Worm (Caenorhabditis elegans) whole organism, L2 larva: ENCODE measurements around the gene tag-250.

Source experiments
- ZK546.5 ChIP-seq: sonication (generic microtip); optimal IDR thresholded peaks from 2 replicates; lab custom pipeline; 2017; ENCODE audit warnings: missing biosample characterization, missing genetic modification characterization
- aly-2 ChIP-seq: fragments of 150-350 bp; optimal IDR thresholded peaks from 2 replicates; lab custom pipeline; 2014; ENCODE audit warnings: missing biosample characterization, missing genetic modification characterization
- ama-1 ChIP-seq: fragments of 150-350 bp; optimal IDR thresholded peaks from 2 replicates; lab custom pipeline; 2018; ENCODE audit warnings: inconsistent platforms
- blmp-1 ChIP-seq: sonication (generic microtip); optimal IDR thresholded peaks from 2 replicates; lab custom pipeline; 2017; ENCODE audit warnings: missing genetic modification characterization, mild to moderate bottlenecking, missing compliant biosample characterization, antibody characterized with exemption, moderate library complexity; ENCODE audit not compliant: insufficient read depth
- dmd-4 ChIP-seq: sonication (generic microtip); optimal IDR thresholded peaks from 2 replicates; lab custom pipeline; 2017; ENCODE audit warnings: missing biosample characterization, missing genetic modification characterization
- fos-1 ChIP-seq: fragments of 150-350 bp; optimal IDR thresholded peaks from 2 replicates; lab custom pipeline; 2014; ENCODE audit warnings: missing biosample characterization, missing genetic modification characterization
- lin-39 ChIP-seq: fragments of 150-350 bp; optimal IDR thresholded peaks from 2 replicates; lab custom pipeline; 2014; ENCODE audit warnings: missing biosample characterization, missing genetic modification reagents, missing genetic modification characterization
- nhr-11 ChIP-seq: fragments of 150-350 bp; optimal IDR thresholded peaks from 2 replicates; lab custom pipeline; 2014; ENCODE audit warnings: missing biosample characterization, missing genetic modification characterization
- nhr-23 ChIP-seq: fragments of 150-350 bp; optimal IDR thresholded peaks from 2 replicates; lab custom pipeline; 2014; ENCODE audit warnings: missing biosample characterization, missing genetic modification reagents, missing genetic modification characterization
- nhr-25 ChIP-seq: fragments of 150-350 bp; sonication (generic microtip); optimal IDR thresholded peaks from 3 replicates; lab custom pipeline; 2014; ENCODE audit warnings: missing biosample characterization, missing genetic modification characterization
- skn-1 ChIP-seq: sonication (generic microtip); optimal IDR thresholded peaks from 2 replicates; lab custom pipeline; 2017; ENCODE audit warnings: missing biosample characterization, missing genetic modification characterization
- snpc-4 ChIP-seq: fragments of 150-350 bp; optimal IDR thresholded peaks from 2 replicates; lab custom pipeline; 2014; ENCODE audit warnings: missing biosample characterization, missing genetic modification characterization
- unc-62 ChIP-seq: fragments of 150-350 bp; optimal IDR thresholded peaks from 2 replicates; lab custom pipeline; 2014; ENCODE audit warnings: missing biosample characterization, missing genetic modification reagents, missing genetic modification characterization
- ztf-11 ChIP-seq: sonication (generic microtip); optimal IDR thresholded peaks from 2 replicates; lab custom pipeline; 2017; ENCODE audit warnings: missing biosample characterization, missing genetic modification characterization

DNA sequence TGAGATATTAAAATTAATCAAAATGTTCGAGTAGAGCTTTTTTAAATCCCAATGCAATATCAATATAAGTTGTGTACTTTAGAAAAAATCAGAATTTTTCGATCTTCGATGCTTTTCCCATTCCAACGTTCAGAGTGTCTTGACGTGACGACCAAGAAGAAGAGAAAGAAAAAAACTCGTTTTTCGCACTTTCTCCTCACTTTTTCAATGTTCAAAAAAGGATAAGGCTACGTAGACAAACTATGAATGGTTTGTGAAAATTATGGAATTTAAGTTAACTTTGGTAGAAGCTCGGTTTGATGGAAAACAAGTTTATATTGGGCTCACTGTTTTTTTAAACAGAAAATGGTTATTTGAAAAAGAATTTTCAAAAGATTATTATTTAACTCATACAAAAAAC lies 23.0 kb upstream of the tag-250 start:
- TF ChIP-seq unc-62 (GFP tag; lab: Kevin White, UChicago) (no peak), nhr-23 (no peak), dmd-4 (tag; lab: Kevin White, UChicago) (no peak), aly-2 (tag; lab: Kevin White, UChicago) (no peak), ZK546.5 (tag; lab: Kevin White, UChicago) (no peak), ztf-11 (tag; lab: Kevin White, UChicago) (no peak), snpc-4 (tag; lab: Kevin White, UChicago) (no peak), blmp-1 (tag; lab: Kevin White, UChicago) (no peak), nhr-11 (tag; lab: Kevin White, UChicago) (no peak), fos-1 (no peak), lin-39 (tag; lab: Kevin White, UChicago) (no peak), ama-1 (lab: Kevin White, UChicago) (no peak), skn-1 (tag; lab: Kevin White, UChicago) (no peak), nhr-25 (tag; lab: Kevin White, UChicago) (no peak)
